Worm (Caenorhabditis elegans): ENCODE measurements around the gene srb-5.

DNA sequence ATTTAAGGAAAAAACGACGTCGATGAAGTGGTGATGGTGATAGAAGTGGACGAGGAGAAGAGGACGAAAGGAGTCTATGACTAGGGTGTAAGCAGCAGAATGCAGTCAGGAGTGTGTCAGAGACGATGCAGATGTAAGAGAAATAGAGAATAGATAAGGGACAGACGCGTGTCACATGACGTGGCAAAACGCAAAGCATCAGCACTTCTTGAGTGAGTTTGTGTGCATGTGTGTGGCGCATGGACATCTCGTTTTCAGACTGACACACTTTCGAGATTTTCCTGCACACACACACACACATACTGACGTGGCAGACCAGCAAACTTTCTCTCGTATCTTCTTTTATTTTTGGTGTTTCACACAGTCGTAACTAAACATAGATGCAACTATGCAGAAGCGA lies 19.3 kb upstream of the srb-5 start:
- TF ChIP-seq med-1 (GFP tag; optimal IDR thresholded peaks at IDR 0.05; ENCODE audit: insufficient read depth) (no peak), ztf-23 (GFP tag; IDR thresholded peaks at IDR 0.05) (no peak), ztf-29 (GFP tag; IDR thresholded peaks at IDR 0.05) (no peak), T22C8.4 (GFP tag; IDR thresholded peaks at IDR 0.05) (no peak), flt-1 (GFP tag; IDR thresholded peaks at IDR 0.05) (no peak; the same call in 1 of the 2 replicates)

Measured in whole organism, midembryonic.